Fruit fly (Drosophila melanogaster) Kc167 (cell line): ENCODE results near the gene Rab3-GEF.

Experiments used
- h ChIP-seq: fragments of >200 bp; optimal IDR thresholded peaks from 3 replicates; lab custom pipeline; 2018; ENCODE audit warnings: missing external identifiers
- psq ChIP-seq: fragments of >200 bp; optimal IDR thresholded peaks from 2 replicates; lab custom pipeline; 2017; ENCODE audit warnings: missing external identifiers

DNA sequence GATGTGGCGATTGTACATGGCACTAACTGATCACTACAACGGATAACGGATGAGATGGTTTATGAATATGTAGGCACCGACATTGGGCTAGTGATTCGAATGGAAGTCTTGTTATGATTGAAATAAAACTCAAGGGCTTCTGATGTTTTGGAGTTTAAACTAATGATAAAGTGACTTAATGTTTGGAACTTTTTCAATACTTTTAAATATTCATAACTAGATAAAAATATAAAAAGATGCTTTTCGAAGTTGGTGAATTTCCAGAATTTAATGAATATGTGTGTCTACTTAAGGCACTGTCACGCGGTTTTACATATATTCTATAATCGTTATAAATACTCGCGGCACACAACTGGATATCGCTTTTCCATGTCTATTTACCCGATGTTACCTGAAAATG, 6.5 kb downstream of the Rab3-GEF start, which contains the start of gene CG9072:
- TF ChIP-seq psq (lab: Kevin White, UChicago) (no peak), h (lab: Kevin White, UChicago) (no peak)
